Fruit fly (Drosophila melanogaster) whole organism, embryonic: Measurements from ENCODE around the gene Noc3.

Experiments
- Abd-B ChIP-seq: fragments of 200-800 bp; sonication (Bioruptor generic); optimal IDR thresholded peaks from 2 replicates; lab custom pipeline; 2018; ENCODE audit warnings: missing biosample characterization, mild to moderate bottlenecking, missing genetic modification characterization, moderate library complexity
- CG10565 ChIP-seq: fragments of 200-800 bp; sonication (Bioruptor generic); optimal IDR thresholded peaks from 3 replicates; lab custom pipeline; 2016; ENCODE audit warnings: missing biosample characterization, mild to moderate bottlenecking, missing genetic modification characterization
- CG10959 ChIP-seq: fragments of 200-800 bp; sonication (Bioruptor generic); IDR thresholded peaks from 2 replicates; pipeline ENCODE4 v1.3.6; 2022; ENCODE audit warnings: missing biosample characterization, missing genetic modification characterization
- CG12071 ChIP-seq: fragments of 200-800 bp; sonication (Bioruptor generic); optimal IDR thresholded peaks from 3 replicates; lab custom pipeline; 2018; ENCODE audit warnings: missing biosample characterization, mild to moderate bottlenecking, missing genetic modification characterization
- CG13624 ChIP-seq: fragments of 200-800 bp; sonication (Bioruptor generic); optimal IDR thresholded peaks from 2 replicates; lab custom pipeline; 2016; ENCODE audit warnings: missing biosample characterization, missing genetic modification characterization
- CG13775 ChIP-seq: fragments of 200-800 bp; sonication (Bioruptor generic); optimal IDR thresholded peaks from 3 replicates; lab custom pipeline; 2017; ENCODE audit warnings: missing biosample characterization, mild to moderate bottlenecking, missing genetic modification characterization
- CG1603 ChIP-seq: fragments of 200-800 bp; sonication (Bioruptor generic); optimal IDR thresholded peaks from 2 replicates; lab custom pipeline; 2019; ENCODE audit warnings: missing biosample characterization, mild to moderate bottlenecking, missing genetic modification characterization, moderate library complexity
- CG16813 ChIP-seq: fragments of 200-800 bp; sonication (Bioruptor generic); IDR thresholded peaks from 3 replicates; pipeline ENCODE4 v1.3.6; 2022; ENCODE audit warnings: missing biosample characterization, missing genetic modification characterization; ENCODE audit not compliant: partially characterized antibody
- CG16863 ChIP-seq: fragments of 200-800 bp; sonication (Bioruptor generic); optimal IDR thresholded peaks from 3 replicates; lab custom pipeline; 2016; ENCODE audit warnings: missing biosample characterization, missing genetic modification characterization
- CG17186 ChIP-seq: fragments of 200-800 bp; sonication (Bioruptor generic); optimal IDR thresholded peaks from 3 replicates; lab custom pipeline; 2017; ENCODE audit warnings: missing biosample characterization, missing genetic modification reagents, missing genetic modification characterization
- CG2875 ChIP-seq: fragments of 200-800 bp; sonication (Bioruptor generic); optimal IDR thresholded peaks from 2 replicates; lab custom pipeline; 2017; ENCODE audit warnings: missing biosample characterization, mild to moderate bottlenecking, missing genetic modification characterization, missing genetic modification reagents
- CG31441 ChIP-seq: fragments of 200-800 bp; sonication (Bioruptor generic); IDR thresholded peaks from 2 replicates; pipeline ENCODE4 v1.3.6; 2022; ENCODE audit warnings: missing biosample characterization, missing genetic modification characterization
- CG4617 ChIP-seq: fragments of 200-800 bp; sonication (Bioruptor generic); optimal IDR thresholded peaks from 3 replicates; lab custom pipeline; 2016; ENCODE audit warnings: missing biosample characterization, missing genetic modification characterization, borderline replicate concordance
- CG6175 ChIP-seq: fragments of 200-800 bp; sonication (Bioruptor generic); IDR thresholded peaks from 3 replicates; pipeline ENCODE4 v1.3.6; 2022; ENCODE audit warnings: missing biosample characterization, missing genetic modification characterization
- CG6272 ChIP-seq: fragments of 200-800 bp; sonication (Bioruptor generic); IDR thresholded peaks from 2 replicates; pipeline ENCODE4 v1.3.6; 2022; ENCODE audit warnings: missing biosample characterization, missing genetic modification characterization
- CG6791 ChIP-seq: fragments of 200-800 bp; sonication (Bioruptor generic); IDR thresholded peaks from 3 replicates; pipeline ENCODE4 v1.3.6; 2022; ENCODE audit warnings: missing biosample characterization, missing genetic modification characterization; ENCODE audit not compliant: partially characterized antibody
- CG8089 ChIP-seq: fragments of 200-800 bp; sonication (Bioruptor generic); optimal IDR thresholded peaks from 3 replicates; lab custom pipeline; 2016; ENCODE audit warnings: missing biosample characterization, missing genetic modification characterization
- CoRest ChIP-seq: fragments of 200-800 bp; sonication (Bioruptor generic); optimal IDR thresholded peaks from 3 replicates; lab custom pipeline; 2018; ENCODE audit warnings: missing biosample characterization, mild to moderate bottlenecking, missing genetic modification characterization, moderate library complexity
- Ets97D ChIP-seq: fragments of 200-800 bp; sonication (Bioruptor generic); optimal IDR thresholded peaks from 3 replicates; lab custom pipeline; 2016; ENCODE audit warnings: missing biosample characterization, missing genetic modification characterization
- Fer1 ChIP-seq: fragments of 200-800 bp; sonication (Bioruptor generic); optimal IDR thresholded peaks from 2 replicates; lab custom pipeline; 2017; ENCODE audit warnings: missing biosample characterization, mild to moderate bottlenecking, missing genetic modification characterization
- HLH3B ChIP-seq: fragments of 200-800 bp; sonication (Bioruptor generic); IDR thresholded peaks from 2 replicates; pipeline ENCODE4 v1.3.6; 2022; ENCODE audit warnings: missing biosample characterization, missing genetic modification characterization
- HLH4C ChIP-seq: fragments of 200-800 bp; sonication (Bioruptor generic); IDR thresholded peaks from 3 replicates; pipeline ENCODE4 v1.3.6; 2022; ENCODE audit warnings: missing biosample characterization, missing genetic modification characterization; ENCODE audit not compliant: partially characterized antibody
- Hand ChIP-seq: fragments of 200-800 bp; sonication (Bioruptor generic); optimal IDR thresholded peaks from 2 replicates; lab custom pipeline; 2017; ENCODE audit warnings: mild to moderate bottlenecking, missing biosample characterization, missing genetic modification reagents, missing genetic modification characterization
- Hmx ChIP-seq: fragments of 200-800 bp; sonication (Bioruptor generic); optimal IDR thresholded peaks from 2 replicates; lab custom pipeline; 2016; ENCODE audit warnings: missing biosample characterization, missing genetic modification characterization
- Mad ChIP-seq: fragments of 200-800 bp; sonication (Bioruptor generic); optimal IDR thresholded peaks from 2 replicates; lab custom pipeline; 2016; ENCODE audit warnings: missing biosample characterization, missing genetic modification characterization
- Meics ChIP-seq: fragments of 200-800 bp; sonication (Bioruptor generic); optimal IDR thresholded peaks from 2 replicates; lab custom pipeline; 2017; ENCODE audit warnings: missing biosample characterization, mild to moderate bottlenecking, missing genetic modification characterization
- NfI ChIP-seq: fragments of 200-800 bp; sonication (Bioruptor generic); optimal IDR thresholded peaks from 3 replicates; lab custom pipeline; 2018; ENCODE audit warnings: missing biosample characterization, mild to moderate bottlenecking, missing genetic modification characterization, moderate library complexity
- Rfx ChIP-seq: fragments of 200-800 bp; sonication (Bioruptor generic); IDR thresholded peaks from 2 replicates; pipeline ENCODE4 v1.3.6; 2022; ENCODE audit warnings: missing biosample characterization, missing genetic modification characterization
- Ssrp ChIP-seq: fragments of 200-800 bp; sonication (Bioruptor generic); optimal IDR thresholded peaks from 2 replicates; lab custom pipeline; 2018; ENCODE audit warnings: missing biosample characterization, mild to moderate bottlenecking, missing genetic modification characterization, moderate library complexity
- bab2 ChIP-seq: fragments of 200-800 bp; sonication (Bioruptor generic); optimal IDR thresholded peaks from 2 replicates; lab custom pipeline; 2016; ENCODE audit warnings: missing biosample characterization, missing genetic modification characterization
- bsh ChIP-seq, 2 experiments: fragments of 200-800 bp; sonication (Bioruptor generic); optimal IDR thresholded peaks; 2 replicates each; lab custom pipeline; 2017 to 2018; ENCODE audit warnings: mild to moderate bottlenecking in 2 of 2, missing biosample characterization in 2 of 2, missing genetic modification characterization in 2 of 2, moderate library complexity in 1 of 2
- chinmo ChIP-seq: fragments of 200-800 bp; sonication (Bioruptor generic); IDR thresholded peaks from 4 replicates; pipeline ENCODE4 v1.3.6; 2022; ENCODE audit warnings: missing biosample characterization, missing genetic modification characterization; ENCODE audit not compliant: partially characterized antibody
- corto ChIP-seq: fragments of 200-800 bp; sonication (Bioruptor generic); optimal IDR thresholded peaks from 2 replicates; lab custom pipeline; 2016; ENCODE audit warnings: missing biosample characterization, mild to moderate bottlenecking, missing genetic modification characterization, moderate library complexity
- dati ChIP-seq: fragments of 200-800 bp; sonication (Bioruptor generic); IDR thresholded peaks from 2 replicates; pipeline ENCODE4 v1.3.6; 2022; ENCODE audit warnings: missing biosample characterization, missing genetic modification characterization
- fd102C ChIP-seq: fragments of 200-800 bp; sonication (Bioruptor generic); optimal IDR thresholded peaks from 2 replicates; lab custom pipeline; 2018; ENCODE audit warnings: missing biosample characterization, mild to moderate bottlenecking, missing genetic modification characterization, moderate library complexity
- fd3F ChIP-seq: fragments of 200-800 bp; sonication (Bioruptor generic); optimal IDR thresholded peaks from 2 replicates; lab custom pipeline; 2018; ENCODE audit warnings: missing biosample characterization, mild to moderate bottlenecking, missing genetic modification characterization, moderate library complexity
- fd64A ChIP-seq: fragments of 200-800 bp; sonication (Bioruptor generic); optimal IDR thresholded peaks from 3 replicates; lab custom pipeline; 2018; ENCODE audit warnings: missing biosample characterization, mild to moderate bottlenecking, missing genetic modification characterization
- gcm2 ChIP-seq: fragments of 200-800 bp; sonication (Bioruptor generic); optimal IDR thresholded peaks from 2 replicates; lab custom pipeline; 2016; ENCODE audit warnings: missing biosample characterization, missing genetic modification characterization
- hkb ChIP-seq, 2 experiments: fragments of 200-800 bp in 1 of 2; fragments of >200 bp in 1 of 2; sonication (Bioruptor generic) in 1 of 2; IDR thresholded peaks in 1 of 2; optimal IDR thresholded peaks in 1 of 2; 2 replicates each; pipeline versions ENCODE4 v1.3.6 to Lab custom; 2017 to 2022; ENCODE audit warnings: missing biosample characterization in 1 of 2, missing genetic modification characterization in 1 of 2
- ken ChIP-seq: fragments of 200-800 bp; sonication (Bioruptor generic); IDR thresholded peaks from 3 replicates; pipeline ENCODE4 v1.3.6; 2022; ENCODE audit warnings: missing biosample characterization, missing genetic modification characterization
- odd ChIP-seq: fragments of 200-800 bp; sonication (Bioruptor generic); optimal IDR thresholded peaks from 2 replicates; lab custom pipeline; 2017; ENCODE audit warnings: missing biosample characterization, mild to moderate bottlenecking, missing genetic modification characterization
- pzg ChIP-seq: fragments of 200-800 bp; sonication (Bioruptor generic); optimal IDR thresholded peaks from 3 replicates; lab custom pipeline; 2018; ENCODE audit warnings: missing biosample characterization, mild to moderate bottlenecking, missing genetic modification characterization, moderate library complexity
- seq ChIP-seq: fragments of 200-800 bp; sonication (Bioruptor generic); IDR thresholded peaks from 2 replicates; pipeline ENCODE4 v1.3.6; 2022; ENCODE audit warnings: missing biosample characterization, missing genetic modification characterization
- sima ChIP-seq: fragments of 200-800 bp; sonication (Bioruptor generic); optimal IDR thresholded peaks from 2 replicates; lab custom pipeline; 2016; ENCODE audit warnings: missing biosample characterization, missing genetic modification characterization
- stc ChIP-seq: fragments of 200-800 bp; sonication (Bioruptor generic); IDR thresholded peaks from 2 replicates; pipeline ENCODE4 v1.3.6; 2022; ENCODE audit warnings: missing biosample characterization, missing genetic modification characterization
- tap ChIP-seq: fragments of 200-800 bp; optimal IDR thresholded peaks from 3 replicates; lab custom pipeline; 2019; ENCODE audit warnings: missing biosample characterization, mild to moderate bottlenecking, missing genetic modification characterization, moderate library complexity
- vnd ChIP-seq: fragments of 200-800 bp; sonication (Bioruptor generic); IDR thresholded peaks from 3 replicates; pipeline ENCODE4 v1.3.6; 2022; ENCODE audit warnings: missing biosample characterization, missing genetic modification characterization; ENCODE audit not compliant: partially characterized antibody
- z ChIP-seq: fragments of 200-800 bp; sonication (Bioruptor generic); IDR thresholded peaks from 3 replicates; pipeline ENCODE4 v1.3.6; 2022; ENCODE audit warnings: missing biosample characterization, missing genetic modification characterization
- zf30C ChIP-seq: fragments of 200-800 bp; sonication (Bioruptor generic); optimal IDR thresholded peaks from 3 replicates; lab custom pipeline; 2018; ENCODE audit warnings: missing biosample characterization, mild to moderate bottlenecking, missing genetic modification characterization

Gene Noc3

DNA sequence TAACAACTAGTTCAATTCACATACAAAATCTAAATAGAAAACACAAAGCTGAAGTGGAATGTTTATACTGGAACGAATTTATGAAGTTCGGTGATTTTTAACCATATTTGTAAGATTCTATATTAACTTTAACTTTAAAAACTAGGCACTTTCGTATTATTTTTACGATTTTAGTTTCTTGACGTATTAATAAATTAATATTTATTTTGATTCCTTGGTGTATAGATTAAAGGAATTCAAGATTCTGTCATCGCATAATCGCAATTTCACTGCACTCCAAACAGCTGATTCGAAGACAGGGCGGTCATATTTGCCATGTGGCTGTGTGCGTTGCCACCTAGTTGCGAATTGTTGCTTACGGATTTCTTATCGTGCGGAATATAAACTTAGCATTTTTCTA is 2.7 kb upstream of the Noc3 start, which contains the start of the genes CG1227 and Dtwd2 (continued):
- TF ChIP-seq Hand (GFP tag; lab: Kevin White, UChicago), result peak; percentile 87
- TF ChIP-seq CG13624, result peak; percentile 69
- no peak for TF ChIP-seq z (GFP tag; lab: Robert Waterston, UW)
- peak; percentile 55; the same call in 1 of the 2 replicates for TF ChIP-seq CG10959 (GFP tag; lab: Robert Waterston, UW)
- peak; percentile 94 for TF ChIP-seq tap (tag; lab: Kevin White, UChicago)
- TF ChIP-seq vnd (GFP tag; lab: Robert Waterston, UW), result no peak
- TF ChIP-seq CG4617 (GFP tag; lab: Kevin White, UChicago), result peak; percentile 50
- peak in 1 of 2 experiments; percentile 95 for TF ChIP-seq bsh (GFP tag; optimal IDR thresholded peaks at IDR 0.05; lab: Kevin White, UChicago)
- TF ChIP-seq CG13775, result peak; percentile 87
- TF ChIP-seq CG12071, result no peak
- TF ChIP-seq odd (GFP tag; lab: Kevin White, UChicago), result peak; percentile 92
- TF ChIP-seq CG31441 (GFP tag; lab: Robert Waterston, UW), result no peak; the same call in none of the 2 replicates
- TF ChIP-seq Meics (GFP tag; lab: Kevin White, UChicago), result peak; percentile 94
- TF ChIP-seq bab2 (GFP tag; lab: Kevin White, UChicago), result peak; percentile 64
- TF ChIP-seq fd102C, result peak; percentile 28
- TF ChIP-seq Ets97D (GFP tag; lab: Kevin White, UChicago), result peak; percentile 32
- no peak for TF ChIP-seq CG16813 (GFP tag; lab: Robert Waterston, UW)
- TF ChIP-seq Mad (GFP tag; lab: Kevin White, UChicago), result peak; percentile 33
- TF ChIP-seq chinmo, result no peak
- TF ChIP-seq Fer1, result no peak
- TF ChIP-seq Rfx, result peak; percentile 94
- TF ChIP-seq dati (GFP tag; lab: Robert Waterston, UW), result peak; percentile 68
- peak; percentile 92 for TF ChIP-seq Ssrp (tag; lab: Kevin White, UChicago)
- TF ChIP-seq CG2875 (GFP tag; lab: Kevin White, UChicago), result no peak
- peak; percentile 83 for TF ChIP-seq corto (GFP tag; lab: Kevin White, UChicago)
- peak; percentile 64 for TF ChIP-seq CG1603 (tag; lab: Kevin White, UChicago)
- TF ChIP-seq sima (GFP tag; lab: Kevin White, UChicago), result peak; percentile 49
- TF ChIP-seq fd3F (GFP tag; lab: Kevin White, UChicago), result peak; percentile 93
- TF ChIP-seq pzg (GFP tag; lab: Kevin White, UChicago), result peak; percentile 36
- TF ChIP-seq ken (GFP tag; lab: Robert Waterston, UW), result peak; percentile 78; the same call in 1 of the 3 replicates
- TF ChIP-seq HLH4C (GFP tag; lab: Robert Waterston, UW), result no peak
- TF ChIP-seq CG10565 (GFP tag; lab: Kevin White, UChicago), result no peak
- peak; percentile 89 for TF ChIP-seq HLH3B (GFP tag; lab: Robert Waterston, UW)
- peak; percentile 26; the same call in 1 of the 2 replicates for TF ChIP-seq CG6272 (GFP tag; lab: Robert Waterston, UW)
- no peak for TF ChIP-seq hkb (optimal IDR thresholded peaks at IDR 0.05; lab: Kevin White, UChicago)
- peak; percentile 91 for TF ChIP-seq hkb (GFP tag; IDR thresholded peaks at IDR 0.05; lab: Robert Waterston, UW)
- TF ChIP-seq CG16863 (GFP tag; lab: Kevin White, UChicago), result peak; percentile 43
- TF ChIP-seq CG8089, result peak; percentile 7
- peak; percentile 16 for TF ChIP-seq CG17186 (GFP tag; lab: Kevin White, UChicago)
- TF ChIP-seq Hmx, result peak; percentile 68
- TF ChIP-seq fd64A, result peak; percentile 41
- peak; percentile 65 for TF ChIP-seq Abd-B (GFP tag; lab: Kevin White, UChicago)
- peak; percentile 95 for TF ChIP-seq stc (GFP tag; lab: Robert Waterston, UW)
- TF ChIP-seq gcm2 (GFP tag; lab: Kevin White, UChicago), result peak; percentile 43
- peak; percentile 92 for TF ChIP-seq NfI (GFP tag; lab: Kevin White, UChicago)
- no peak for TF ChIP-seq CG6791
- TF ChIP-seq zf30C (GFP tag; lab: Kevin White, UChicago), result no peak
- TF ChIP-seq CG6175 (GFP tag; lab: Robert Waterston, UW), result no peak; the same call in 2 of the 3 replicates
- peak; percentile 96 for TF ChIP-seq CoRest
- peak; percentile 86 for TF ChIP-seq seq (GFP tag; lab: Robert Waterston, UW)
